Worm (Caenorhabditis elegans): Measurements from ENCODE around the gene ZK945.4.

- TF ChIP-seq unc-39 (tag; optimal IDR thresholded peaks at IDR 0.05) (no peak), pha-4 (tag; optimal IDR thresholded peaks at IDR 0.05) (no peak), ceh-28 (tag; optimal IDR thresholded peaks at IDR 0.05) (no peak), nhr-12 (tag; optimal IDR thresholded peaks at IDR 0.05) (no peak), elt-3 (tag; optimal IDR thresholded peaks at IDR 0.05) (no peak), nhr-28 (tag; optimal IDR thresholded peaks at IDR 0.05) (no peak), lin-15B (tag; optimal IDR thresholded peaks at IDR 0.05) (no peak), ceh-16 (tag; optimal IDR thresholded peaks at IDR 0.05) (no peak)
Observed at ce11 chrII:10098428-10098827, 7.1 kb downstream of the ZK945.4 start.
